Worm (Caenorhabditis elegans): ENCODE data around the gene W01C8.5.

DNA sequence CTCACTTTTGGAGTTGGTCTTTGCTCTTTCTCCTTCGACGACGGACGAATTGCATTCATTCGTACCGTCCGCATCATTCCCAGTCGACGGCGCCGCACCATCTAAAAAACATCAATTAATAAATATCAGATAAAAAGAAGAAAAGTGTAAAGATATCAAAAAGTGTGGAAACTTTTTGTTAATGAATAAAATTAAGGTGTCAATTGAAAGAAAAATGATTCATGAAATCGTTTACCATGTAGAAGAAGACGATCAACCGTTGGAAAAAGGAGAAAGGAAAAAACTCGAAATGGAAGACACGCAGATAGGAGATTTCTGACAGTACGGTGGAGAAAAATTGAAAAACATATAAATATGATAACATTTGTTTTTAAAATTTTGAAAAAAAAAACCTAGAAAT, 17.0 kb downstream of the W01C8.5 start, which contains the start of gene set-19:
- TF ChIP-seq elt-2 (tag; optimal IDR thresholded peaks at IDR 0.05) (no peak), nfya-1 (tag; optimal IDR thresholded peaks at IDR 0.05; ENCODE audit: insufficient read depth) (no peak), ztf-11 (tag; optimal IDR thresholded peaks at IDR 0.05) (no peak), pqm-1 (tag; optimal IDR thresholded peaks at IDR 0.05) (no peak), nhr-28 (tag; optimal IDR thresholded peaks at IDR 0.05) (no peak), nhr-76 (tag; optimal IDR thresholded peaks at IDR 0.05) (no peak), tbx-2 (tag; optimal IDR thresholded peaks at IDR 0.05) (no peak), unc-62 (GFP tag; optimal IDR thresholded peaks at IDR 0.05) (no peak), ama-1 (optimal IDR thresholded peaks at IDR 0.05) (no peak), nhr-237 (tag; optimal IDR thresholded peaks at IDR 0.05) (no peak), pha-4 (tag; optimal IDR thresholded peaks at IDR 0.05) (no peak), sea-2 (GFP tag; optimal IDR thresholded peaks at IDR 0.05) (no peak), aly-2 (tag; optimal IDR thresholded peaks at IDR 0.05) (no peak)
